Worm (Caenorhabditis elegans): ENCODE data around the gene glb-21.

- no peak for TF ChIP-seq fkh-10 (GFP tag; optimal IDR thresholded peaks at IDR 0.05)
- TF ChIP-seq nhr-11 (tag; optimal IDR thresholded peaks at IDR 0.05): no peak
- TF ChIP-seq ama-1 (optimal IDR thresholded peaks at IDR 0.05): no peak
- TF ChIP-seq pha-4 (tag; optimal IDR thresholded peaks at IDR 0.05): no peak
- TF ChIP-seq pqm-1 (tag; optimal IDR thresholded peaks at IDR 0.05): no peak
- TF ChIP-seq ttx-3 (tag; optimal IDR thresholded peaks at IDR 0.05): no peak
- no peak for TF ChIP-seq ceh-9 (tag; optimal IDR thresholded peaks at IDR 0.05)
- TF ChIP-seq unc-86 (tag; optimal IDR thresholded peaks at IDR 0.05): no peak
- TF ChIP-seq ceh-48 (tag; optimal IDR thresholded peaks at IDR 0.05): peak; percentile 66
- no peak for TF ChIP-seq ceh-24 (tag; optimal IDR thresholded peaks at IDR 0.05)
- TF ChIP-seq dmd-4 (tag; optimal IDR thresholded peaks at IDR 0.05; ENCODE audit: borderline replicate concordance): no peak
- TF ChIP-seq sox-4 (tag; optimal IDR thresholded peaks at IDR 0.05): no peak
- TF ChIP-seq hlh-13 (GFP tag; optimal IDR thresholded peaks at IDR 0.05): no peak
- peak; percentile 3 for TF ChIP-seq dve-1 (tag; optimal IDR thresholded peaks at IDR 0.05)
Measured at ce11 chrIV:10734527-10735436, 23.2 kb upstream of the glb-21 start, which contains the start of the genes orc-5 and cyb-1.

Data from whole organism, late embryonic.